Fruit fly (Drosophila melanogaster) whole organism, wandering third instar larva: ENCODE measurements around the gene CG14440.

ENCODE experiments used
- CG32264 ChIP-seq: fragments of 200-800 bp; sonication (Bioruptor generic); optimal IDR thresholded peaks from 2 replicates; lab custom pipeline; 2016; ENCODE audit warnings: missing biosample characterization, missing genetic modification characterization
- Hr78 ChIP-seq: fragments of >200 bp; optimal IDR thresholded peaks from 2 replicates; lab custom pipeline; 2017; ENCODE audit warnings: missing biosample characterization, missing genetic modification characterization
- Myc ChIP-seq: fragments of >200 bp; optimal IDR thresholded peaks from 2 replicates; lab custom pipeline; 2017
- Sp1 ChIP-seq: fragments of 200-800 bp; sonication (Bioruptor generic); optimal IDR thresholded peaks from 3 replicates; lab custom pipeline; 2019; ENCODE audit warnings: missing biosample characterization, mild to moderate bottlenecking, missing genetic modification characterization, moderate library complexity
- br ChIP-seq: fragments of 200-800 bp; sonication (Bioruptor generic); optimal IDR thresholded peaks from 2 replicates; lab custom pipeline; 2016; ENCODE audit warnings: missing biosample characterization, missing genetic modification characterization

DNA sequence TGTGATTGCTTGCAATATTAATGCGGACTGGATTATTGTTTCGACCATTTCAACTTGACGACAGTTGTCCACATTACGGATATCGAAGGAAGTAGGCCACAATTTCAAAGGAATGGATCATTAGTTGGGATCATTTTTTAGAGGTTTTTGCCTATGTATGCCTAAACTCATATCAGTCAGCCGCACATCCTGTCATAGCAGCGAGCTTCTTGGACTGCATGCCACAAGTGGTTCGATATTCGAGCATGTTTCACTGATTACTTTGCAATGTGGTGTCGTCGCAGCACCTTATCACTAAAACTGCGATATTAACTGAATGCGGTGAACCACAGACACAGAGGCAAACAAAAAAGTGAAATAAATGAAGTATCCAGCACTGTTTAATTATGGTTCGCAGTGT is 34.4 kb downstream of the CG14440 start:
- TF ChIP-seq br: no peak
- no peak for TF ChIP-seq Myc
- TF ChIP-seq Hr78 (GFP tag; lab: Kevin White, UChicago): no peak
- TF ChIP-seq CG32264: no peak
- no peak for TF ChIP-seq Sp1 (GFP tag; lab: Kevin White, UChicago)
